Worm (Caenorhabditis elegans) whole organism, L1 larva: ENCODE data around the gene H43I07.4.

ENCODE experiments used
- C04F5.9 ChIP-seq: sonication (generic microtip); optimal IDR thresholded peaks from 2 replicates; lab custom pipeline; 2016; ENCODE audit warnings: missing genetic modification characterization, missing compliant biosample characterization
- C34B4.2 ChIP-seq: sonication (generic microtip); optimal IDR thresholded peaks from 2 replicates; lab custom pipeline; 2017; ENCODE audit warnings: mild to moderate bottlenecking, missing genetic modification characterization, missing compliant biosample characterization
- F16B12.6 ChIP-seq: fragments of 150-350 bp; optimal IDR thresholded peaks from 2 replicates; lab custom pipeline; 2014; ENCODE audit warnings: missing biosample characterization, missing genetic modification characterization
- alr-1 ChIP-seq: fragments of 200-800 bp; sonication (Bioruptor generic); optimal IDR thresholded peaks from 2 replicates; lab custom pipeline; 2018; ENCODE audit warnings: borderline replicate concordance, mild to moderate bottlenecking, missing genetic modification characterization, missing compliant biosample characterization
- aly-2 ChIP-seq: fragments of 150-350 bp; optimal IDR thresholded peaks from 2 replicates; lab custom pipeline; 2014; ENCODE audit warnings: missing biosample characterization, missing genetic modification characterization
- ama-1 ChIP-seq: fragments of 150-350 bp; optimal IDR thresholded peaks from 2 replicates; lab custom pipeline; 2014
- ceh-63 ChIP-seq: fragments of 200-800 bp; sonication (Bioruptor generic); optimal IDR thresholded peaks from 2 replicates; lab custom pipeline; 2018; ENCODE audit warnings: mild to moderate bottlenecking, missing genetic modification characterization, missing compliant biosample characterization
- ceh-8 ChIP-seq: fragments of 200-800 bp; sonication (Bioruptor generic); optimal IDR thresholded peaks from 2 replicates; lab custom pipeline; 2018; ENCODE audit warnings: mild to moderate bottlenecking, missing genetic modification characterization, moderate library complexity, missing compliant biosample characterization
- ceh-82 ChIP-seq, 3 experiments: fragments of 150-350 bp in 1 of 3; sonication (generic microtip) in 2 of 3; optimal IDR thresholded peaks; 2 replicates each; lab custom pipeline; 2014 to 2017; ENCODE audit warnings: missing biosample characterization in 3 of 3, missing genetic modification characterization in 3 of 3
- efl-1 ChIP-seq, 4 experiments: fragments of 150-350 bp; optimal IDR thresholded peaks in 3 of 4; peaks in 1 of 4; 1 replicate in 1 of 4; 2 replicates in 3 of 4; lab custom pipeline; 2014; ENCODE audit warnings: missing biosample characterization in 2 of 4, missing genetic modification characterization in 2 of 4, missing genetic modification reagents in 2 of 4
- efl-3 ChIP-seq: fragments of 200-800 bp; sonication (Bioruptor generic); optimal IDR thresholded peaks from 2 replicates; lab custom pipeline; 2018; ENCODE audit warnings: mild to moderate bottlenecking, missing genetic modification characterization, missing compliant biosample characterization
- ets-5 ChIP-seq: fragments of 200-800 bp; sonication (Bioruptor generic); IDR thresholded peaks from 2 replicates; pipeline ENCODE4 v1.3.6; 2022; ENCODE audit warnings: missing genetic modification characterization, missing compliant biosample characterization
- fkh-8 ChIP-seq: sonication (generic microtip); optimal IDR thresholded peaks from 2 replicates; lab custom pipeline; 2016; ENCODE audit warnings: mild to moderate bottlenecking, missing genetic modification characterization, missing compliant biosample characterization
- hlh-17 ChIP-seq: fragments of 200-800 bp; sonication (Bioruptor generic); optimal IDR thresholded peaks from 2 replicates; lab custom pipeline; 2018; ENCODE audit warnings: missing genetic modification characterization, mild to moderate bottlenecking, missing compliant biosample characterization, moderate library complexity, borderline replicate concordance
- hpl-2 ChIP-seq: fragments of 150-350 bp; optimal IDR thresholded peaks from 2 replicates; lab custom pipeline; 2014; ENCODE audit warnings: missing biosample characterization, missing genetic modification reagents, missing genetic modification characterization
- jun-1 ChIP-seq: fragments of 150-350 bp; optimal IDR thresholded peaks from 2 replicates; lab custom pipeline; 2014; ENCODE audit warnings: missing biosample characterization, missing genetic modification reagents, missing genetic modification characterization
- lin-14 ChIP-seq: fragments of 200-800 bp; sonication (Bioruptor generic); optimal IDR thresholded peaks from 2 replicates; lab custom pipeline; 2018; ENCODE audit warnings: mild to moderate bottlenecking, missing genetic modification characterization, moderate library complexity, missing compliant biosample characterization
- lin-35 ChIP-seq, 2 experiments: fragments of 150-350 bp; optimal IDR thresholded peaks; 2 replicates each; lab custom pipeline; 2014; ENCODE audit warnings: missing biosample characterization in 2 of 2, missing genetic modification characterization in 2 of 2, missing genetic modification reagents in 2 of 2
- lin-39 ChIP-seq: fragments of 150-350 bp; optimal IDR thresholded peaks from 2 replicates; lab custom pipeline; 2014; ENCODE audit warnings: missing biosample characterization, missing genetic modification reagents, missing genetic modification characterization
- lir-3 ChIP-seq: sonication (generic microtip); optimal IDR thresholded peaks from 2 replicates; lab custom pipeline; 2016; ENCODE audit warnings: mild to moderate bottlenecking, missing genetic modification characterization, moderate library complexity, missing compliant biosample characterization; ENCODE audit not compliant: poor library complexity
- lsy-2 ChIP-seq, 2 experiments: fragments of 150-350 bp; optimal IDR thresholded peaks; 2 replicates each; lab custom pipeline; 2014; ENCODE audit warnings: missing biosample characterization in 2 of 2, missing genetic modification characterization in 2 of 2
- mab-9 ChIP-seq: fragments of 200-800 bp; sonication (Bioruptor generic); IDR thresholded peaks from 2 replicates; pipeline ENCODE4 v1.3.6; 2022; ENCODE audit warnings: missing genetic modification reagents, missing genetic modification characterization, missing compliant biosample characterization
- mep-1 ChIP-seq: fragments of 150-350 bp; optimal IDR thresholded peaks from 2 replicates; lab custom pipeline; 2014; ENCODE audit warnings: missing biosample characterization, missing genetic modification characterization
- nhr-11 ChIP-seq: fragments of 150-350 bp; optimal IDR thresholded peaks from 2 replicates; lab custom pipeline; 2014; ENCODE audit warnings: missing biosample characterization, missing genetic modification characterization
- nhr-12 ChIP-seq: sonication (generic microtip); optimal IDR thresholded peaks from 2 replicates; lab custom pipeline; 2017; ENCODE audit warnings: missing biosample characterization, missing genetic modification characterization
- nhr-28 ChIP-seq: fragments of 150-350 bp; optimal IDR thresholded peaks from 2 replicates; lab custom pipeline; 2014; ENCODE audit warnings: missing biosample characterization, missing genetic modification characterization
- nhr-47 ChIP-seq: sonication (generic microtip); optimal IDR thresholded peaks from 2 replicates; lab custom pipeline; 2016; ENCODE audit warnings: mild to moderate bottlenecking, missing genetic modification characterization, moderate library complexity, missing compliant biosample characterization
- nhr-71 ChIP-seq: sonication (generic microtip); optimal IDR thresholded peaks from 2 replicates; lab custom pipeline; 2016; ENCODE audit warnings: mild to moderate bottlenecking, missing genetic modification characterization, moderate library complexity, missing compliant biosample characterization
- nhr-76 ChIP-seq: sonication (generic microtip); optimal IDR thresholded peaks from 2 replicates; lab custom pipeline; 2017; ENCODE audit warnings: missing biosample characterization, missing genetic modification characterization
- nhr-85 ChIP-seq: sonication (generic microtip); peaks from one replicate; lab custom pipeline; 2016; ENCODE audit warnings: missing genetic modification characterization, inconsistent platforms, missing compliant biosample characterization
- nhr-90 ChIP-seq: sonication (generic microtip); optimal IDR thresholded peaks from 2 replicates; lab custom pipeline; 2016; ENCODE audit warnings: mild to moderate bottlenecking, missing genetic modification characterization, missing compliant biosample characterization; ENCODE audit not compliant: poor library complexity
- pag-3 ChIP-seq: sonication (generic microtip); optimal IDR thresholded peaks from 2 replicates; lab custom pipeline; 2017; ENCODE audit warnings: missing genetic modification characterization, mild to moderate bottlenecking, missing compliant biosample characterization, antibody characterized with exemption, borderline replicate concordance; ENCODE audit not compliant: insufficient read depth
- rnt-1 ChIP-seq: sonication (generic microtip); optimal IDR thresholded peaks from 2 replicates; lab custom pipeline; 2016; ENCODE audit warnings: mild to moderate bottlenecking, missing genetic modification characterization, moderate library complexity, missing compliant biosample characterization
- sox-4 ChIP-seq: sonication (generic microtip); optimal IDR thresholded peaks from 2 replicates; lab custom pipeline; 2016; ENCODE audit warnings: missing genetic modification characterization, missing compliant biosample characterization
- tbx-2 ChIP-seq: sonication (generic microtip); optimal IDR thresholded peaks from 2 replicates; lab custom pipeline; 2016; ENCODE audit warnings: missing genetic modification characterization, missing compliant biosample characterization
- tlp-1 ChIP-seq: fragments of 150-350 bp; optimal IDR thresholded peaks from 2 replicates; lab custom pipeline; 2014; ENCODE audit warnings: missing biosample characterization, missing genetic modification characterization
- unc-62 ChIP-seq: fragments of 150-350 bp; optimal IDR thresholded peaks from 2 replicates; lab custom pipeline; 2014; ENCODE audit warnings: missing biosample characterization, missing genetic modification reagents, missing genetic modification characterization
- unc-86 ChIP-seq: sonication (generic microtip); optimal IDR thresholded peaks from 2 replicates; lab custom pipeline; 2016; ENCODE audit warnings: missing genetic modification characterization, missing compliant biosample characterization
- unc-98 ChIP-seq: fragments of 200-800 bp; sonication (Bioruptor generic); IDR thresholded peaks from 2 replicates; pipeline ENCODE4 v1.3.6; 2022; ENCODE audit warnings: missing genetic modification characterization, missing compliant biosample characterization
- vab-15 ChIP-seq: sonication (generic microtip); optimal IDR thresholded peaks from 2 replicates; lab custom pipeline; 2017; ENCODE audit warnings: missing genotype, mild to moderate bottlenecking, missing genetic modification characterization, missing compliant biosample characterization
- ztf-11 ChIP-seq, 2 experiments: sonication (generic microtip); optimal IDR thresholded peaks; 2 replicates each; lab custom pipeline; 2016 to 2017; ENCODE audit warnings: missing genetic modification characterization in 2 of 2, missing biosample characterization in 1 of 2, missing compliant biosample characterization in 1 of 2
- ztf-4 ChIP-seq: fragments of 150-350 bp; optimal IDR thresholded peaks from 2 replicates; lab custom pipeline; 2014; ENCODE audit warnings: missing biosample characterization, missing genetic modification characterization

Gene H43I07.4

DNA sequence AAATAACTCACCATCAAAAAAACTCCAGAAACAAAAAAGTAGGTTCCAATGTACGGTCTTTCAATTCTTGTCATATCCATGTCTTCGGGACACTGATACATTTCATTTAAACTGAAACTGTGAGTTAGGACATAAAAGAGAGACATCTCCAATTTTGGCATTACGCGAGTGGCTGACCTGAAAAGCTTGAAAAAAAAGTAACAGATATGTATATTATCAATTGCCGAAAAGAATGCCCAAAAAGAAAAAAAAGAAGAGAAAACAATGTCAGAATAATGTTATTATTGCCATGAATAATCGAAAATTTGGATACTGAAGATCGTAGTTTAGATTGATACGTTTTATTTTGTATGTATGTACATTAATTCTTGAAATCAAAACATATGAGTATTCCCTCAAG is 40.5 kb downstream of the H43I07.4 start, which contains the start of gene srt-14:
Gene srt-14 (minus strand): TSS at position 101 of the 400 bp plus-strand sequence.
- TF ChIP-seq alr-1 (tag; lab: Kevin White, UChicago) (no peak), lin-35 (GFP tag; optimal IDR thresholded peaks at IDR 0.05; lab: Kevin White, UChicago) (no peak), efl-3 (GFP tag; lab: Kevin White, UChicago) (no peak), nhr-71 (no peak), rnt-1 (tag; lab: Kevin White, UChicago) (no peak), mab-9 (GFP tag; lab: Robert Waterston, UW) (no peak), nhr-90 (tag; lab: Kevin White, UChicago) (no peak), nhr-28 (tag; lab: Kevin White, UChicago) (no peak), hlh-17 (no peak), unc-62 (no peak), C04F5.9 (tag; lab: Kevin White, UChicago) (no peak)

DNA sequence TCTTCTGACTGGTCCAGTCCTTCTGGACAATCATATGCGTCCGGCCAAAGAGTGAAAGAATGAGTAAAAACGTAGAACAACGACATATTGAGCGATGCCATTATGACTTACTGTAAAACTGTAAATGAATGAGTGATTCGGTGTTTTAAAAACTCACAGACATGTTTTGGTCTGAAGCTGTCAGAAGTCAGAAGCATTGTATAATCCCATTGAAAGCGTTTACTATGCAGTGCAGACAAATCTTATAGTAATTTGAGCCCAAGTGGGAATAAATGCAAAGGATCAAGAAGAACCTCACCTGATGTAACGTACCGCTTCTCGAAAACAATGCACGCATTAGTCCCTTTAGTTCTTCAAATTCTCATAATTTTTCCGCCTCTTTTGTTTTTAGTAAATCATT is 44.1 kb downstream of the H43I07.4 start, which contains the start of gene srt-3:
Gene srt-3 (minus strand): TSS at position 101 of the 400 bp plus-strand sequence.
- TF ChIP-seq C04F5.9 (tag; lab: Kevin White, UChicago): no peak
- TF ChIP-seq alr-1 (tag; lab: Kevin White, UChicago): no peak
- TF ChIP-seq unc-62: no peak
- TF ChIP-seq mep-1 (tag; lab: Kevin White, UChicago): no peak
- no peak for TF ChIP-seq ceh-82 (tag; optimal IDR thresholded peaks at IDR 0.05; lab: Kevin White, UChicago)
- TF ChIP-seq F16B12.6 (tag; lab: Kevin White, UChicago): no peak
- TF ChIP-seq ceh-63 (GFP tag; lab: Kevin White, UChicago): no peak
- TF ChIP-seq ztf-11 (tag; optimal IDR thresholded peaks at IDR 0.05; lab: Kevin White, UChicago): no peak
- no peak for TF ChIP-seq nhr-76 (tag; lab: Kevin White, UChicago)
- no peak for TF ChIP-seq nhr-12
- no peak for TF ChIP-seq tlp-1 (tag; lab: Kevin White, UChicago)
- TF ChIP-seq tbx-2 (tag; lab: Kevin White, UChicago): no peak
- TF ChIP-seq nhr-11: no peak
- TF ChIP-seq pag-3 (tag; lab: Kevin White, UChicago): no peak
- no peak for TF ChIP-seq unc-86
- no peak for TF ChIP-seq ztf-4 (tag; lab: Kevin White, UChicago)
- no peak for TF ChIP-seq lsy-2 (tag; optimal IDR thresholded peaks at IDR 0.05; lab: Kevin White, UChicago)
- no peak for TF ChIP-seq vab-15 (tag; lab: Kevin White, UChicago)
- no peak for TF ChIP-seq lin-35 (GFP tag; optimal IDR thresholded peaks at IDR 0.05; lab: Kevin White, UChicago)
- no peak for TF ChIP-seq ceh-8 (GFP tag; lab: Kevin White, UChicago)

DNA sequence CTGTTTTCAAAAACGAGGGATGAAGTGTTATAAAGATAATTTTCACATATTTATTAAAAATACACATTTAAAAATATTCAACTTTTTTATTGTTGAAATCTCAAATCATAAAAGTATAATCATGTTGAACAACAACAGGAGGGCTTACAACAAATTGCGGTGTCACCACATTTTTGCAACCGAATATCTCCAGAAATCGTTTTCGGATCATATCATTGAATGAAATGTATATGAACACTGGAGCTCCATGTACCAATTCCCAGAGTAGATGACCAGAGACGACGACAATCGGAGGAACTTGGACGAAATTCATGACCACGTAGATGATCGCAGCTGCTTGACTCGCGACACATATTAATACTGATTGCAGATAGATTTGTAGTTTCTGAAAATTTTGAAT is 45.4 kb downstream of the H43I07.4 start:
- no peak for TF ChIP-seq ets-5 (GFP tag; lab: Robert Waterston, UW)
- no peak for TF ChIP-seq efl-1 (optimal IDR thresholded peaks at IDR 0.05; lab: Kevin White, UChicago)
- TF ChIP-seq efl-1 (GFP tag; optimal IDR thresholded peaks at IDR 0.05 in 1 of 2; lab: Kevin White, UChicago): peak in 1 of 2 experiments; percentile 64
- TF ChIP-seq aly-2 (tag; lab: Kevin White, UChicago): no peak

DNA sequence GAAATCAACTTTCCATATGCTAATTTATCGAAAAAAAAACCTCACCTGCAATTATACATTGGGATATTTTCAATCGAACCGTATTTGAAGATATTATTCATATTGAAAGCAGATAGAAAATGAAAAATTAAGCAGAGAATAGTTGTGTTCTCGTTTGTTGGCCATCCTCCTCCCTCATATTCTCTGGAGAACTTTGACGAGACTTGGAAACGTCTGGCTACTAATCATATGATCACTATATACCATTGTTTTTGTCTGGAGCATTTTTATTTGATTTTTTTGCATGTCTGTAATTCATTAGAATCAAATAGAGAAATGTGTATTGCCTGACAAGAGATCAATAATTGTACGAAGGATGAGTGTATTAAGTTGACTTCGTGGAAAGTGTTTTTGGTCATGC is 48.6 kb downstream of the H43I07.4 start, which contains the start of gene srt-35:
Gene srt-35 (minus strand): TSS at position 101 of the 400 bp plus-strand sequence.
- TF ChIP-seq lir-3 (tag; lab: Kevin White, UChicago) (no peak), ama-1 (lab: Kevin White, UChicago) (no peak), jun-1 (tag; lab: Kevin White, UChicago) (no peak), alr-1 (tag; lab: Kevin White, UChicago) (no peak), ceh-63 (GFP tag; lab: Kevin White, UChicago) (no peak), lin-14 (GFP tag; lab: Kevin White, UChicago) (no peak), nhr-76 (tag; lab: Kevin White, UChicago) (no peak), C34B4.2 (tag; lab: Kevin White, UChicago) (no peak), aly-2 (tag; lab: Kevin White, UChicago) (no peak), efl-3 (GFP tag; lab: Kevin White, UChicago) (no peak), lin-39 (tag; lab: Kevin White, UChicago) (no peak), fkh-8 (tag; lab: Kevin White, UChicago) (no peak), nhr-47 (tag; lab: Kevin White, UChicago) (no peak), hpl-2 (no peak), nhr-85 (tag; lab: Kevin White, UChicago) (no peak), unc-98 (GFP tag; lab: Robert Waterston, UW) (no peak), sox-4 (tag; lab: Kevin White, UChicago) (no peak)
